Fruit fly (Drosophila melanogaster) whole organism, adult: Measurements from ENCODE around the gene CG31406.

Experiments
- CG12768 ChIP-seq: fragments of 200-800 bp; sonication (Bioruptor generic); optimal IDR thresholded peaks from 2 replicates; lab custom pipeline; 2017; ENCODE audit warnings: missing biosample characterization, missing genetic modification characterization, mild to moderate bottlenecking, moderate library complexity, missing genetic modification reagents
- CG33017 ChIP-seq: fragments of 200-800 bp; sonication (Bioruptor generic); optimal IDR thresholded peaks from 2 replicates; lab custom pipeline; 2018; ENCODE audit warnings: missing biosample characterization, mild to moderate bottlenecking, missing genetic modification characterization, moderate library complexity
- CG7045 ChIP-seq: fragments of 200-800 bp; sonication (Bioruptor generic); optimal IDR thresholded peaks from 2 replicates; lab custom pipeline; 2017; ENCODE audit warnings: missing biosample characterization, mild to moderate bottlenecking, missing genetic modification characterization
- Clk ChIP-seq: fragments of 200-800 bp; sonication (Bioruptor generic); optimal IDR thresholded peaks from 2 replicates; lab custom pipeline; 2017; ENCODE audit warnings: missing biosample characterization, missing genetic modification characterization
- cic ChIP-seq: fragments of 200-800 bp; sonication (Bioruptor generic); optimal IDR thresholded peaks from 2 replicates; lab custom pipeline; 2017; ENCODE audit warnings: missing biosample characterization, mild to moderate bottlenecking, missing genetic modification characterization, moderate library complexity
- cnc ChIP-seq, 2 experiments: fragments of >200 bp; optimal IDR thresholded peaks; 2 replicates each; lab custom pipeline; 2017
- kay ChIP-seq: fragments of 200-800 bp; sonication (Bioruptor generic); peaks from one replicate; lab custom pipeline; 2016; ENCODE audit warnings: missing biosample characterization, missing genetic modification characterization, borderline replicate concordance
- ovo ChIP-seq: fragments of 200-800 bp; sonication (Bioruptor generic); optimal IDR thresholded peaks from 2 replicates; lab custom pipeline; 2016; ENCODE audit warnings: missing biosample characterization, missing genetic modification characterization
- pad ChIP-seq: fragments of 200-800 bp; sonication (Bioruptor generic); optimal IDR thresholded peaks from 3 replicates; lab custom pipeline; 2017; ENCODE audit warnings: missing biosample characterization, missing genetic modification characterization, mild to moderate bottlenecking, moderate library complexity, missing genetic modification reagents
- toe ChIP-seq: fragments of 200-800 bp; sonication (Bioruptor generic); optimal IDR thresholded peaks from 2 replicates; lab custom pipeline; 2016; ENCODE audit warnings: missing biosample characterization, missing genetic modification characterization

DNA sequence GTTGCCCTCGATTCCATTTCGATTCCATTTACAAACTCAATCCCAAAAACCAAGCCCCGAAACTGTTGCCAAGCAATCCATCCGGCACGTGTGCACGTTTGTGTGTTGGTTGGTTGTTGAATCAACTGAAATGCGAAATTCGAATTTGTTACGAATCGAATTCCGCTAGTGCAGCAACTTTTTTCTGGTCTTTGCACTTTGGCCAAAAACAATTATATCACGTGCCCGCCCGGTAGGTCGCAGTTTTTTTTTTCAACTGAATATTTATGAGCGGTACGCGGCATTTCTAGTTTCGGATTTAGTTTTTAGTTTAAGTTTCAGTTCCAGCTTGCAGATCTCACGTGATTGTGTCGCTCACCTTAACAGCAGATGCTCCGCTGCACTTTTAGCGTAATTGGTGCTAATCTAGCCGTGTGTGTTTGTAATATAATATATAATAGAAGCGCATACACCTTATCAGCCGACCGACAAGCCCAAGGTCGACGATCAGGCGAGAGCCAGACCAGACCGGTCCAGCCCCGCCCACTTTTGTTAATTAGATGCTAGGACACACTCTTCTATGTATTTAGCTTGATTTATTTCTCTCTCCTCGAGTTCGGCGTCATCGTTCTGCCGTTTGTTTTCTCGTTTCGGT, 44.6 kb downstream of the CG31406 start:
- TF ChIP-seq kay (GFP tag; lab: Kevin White, UChicago): peak; percentile 95
- no peak for TF ChIP-seq toe (GFP tag; lab: Kevin White, UChicago)
- no peak for TF ChIP-seq CG33017
- no peak for TF ChIP-seq CG7045 (GFP tag; lab: Kevin White, UChicago)
- no peak for TF ChIP-seq Clk (GFP tag; lab: Kevin White, UChicago)
- TF ChIP-seq cic (GFP tag; lab: Kevin White, UChicago): peak; percentile 87
- TF ChIP-seq CG12768 (GFP tag; lab: Kevin White, UChicago): peak; percentile 67
- peak; percentile 4 for TF ChIP-seq ovo
- TF ChIP-seq cnc (optimal IDR thresholded peaks at IDR 0.05; lab: Kevin White, UChicago): peak in 1 of 2 experiments; percentile 17
- no peak for TF ChIP-seq pad (GFP tag; lab: Kevin White, UChicago)
